Worm (Caenorhabditis elegans) whole organism, L4 larva: ENCODE data around the gene K07C11.7.
A peak's percentile ranks its signal among the peaks of the same experiment; 100 is the strongest.

ENCODE experiments used
- F37D6.2 ChIP-seq: sonication (generic microtip); optimal IDR thresholded peaks from 2 replicates; lab custom pipeline; 2016; ENCODE audit warnings: mild to moderate bottlenecking, missing genetic modification characterization, missing compliant biosample characterization
- F49E8.2 ChIP-seq: sonication (generic microtip); optimal IDR thresholded peaks from 2 replicates; lab custom pipeline; 2016; ENCODE audit warnings: missing compliant biosample characterization, mild to moderate bottlenecking, missing genetic modification characterization, borderline replicate concordance
- Y105C5A.15 ChIP-seq: fragments of 200-800 bp; sonication (Bioruptor generic); IDR thresholded peaks from 2 replicates; pipeline ENCODE4 v1.3.6; 2022; ENCODE audit warnings: missing genetic modification characterization, missing compliant biosample characterization
- Y5F2A.4 ChIP-seq: fragments of 200-800 bp; sonication (Bioruptor generic); optimal IDR thresholded peaks from 2 replicates; lab custom pipeline; 2018; ENCODE audit warnings: mild to moderate bottlenecking, missing genetic modification characterization, missing compliant biosample characterization
- Y75B8A.6 ChIP-seq: fragments of 200-800 bp; sonication (Bioruptor generic); IDR thresholded peaks from 2 replicates; pipeline ENCODE4 v1.3.6; 2022; ENCODE audit warnings: missing genetic modification reagents, missing genetic modification characterization, missing compliant biosample characterization
- ZK337.2 ChIP-seq: fragments of 200-800 bp; sonication (Bioruptor generic); IDR thresholded peaks from 2 replicates; pipeline ENCODE4 v1.3.6; 2022; ENCODE audit warnings: missing genetic modification reagents, missing genetic modification characterization, missing compliant biosample characterization
- aly-2 ChIP-seq: sonication (generic microtip); optimal IDR thresholded peaks from 2 replicates; lab custom pipeline; 2018; ENCODE audit warnings: missing biosample characterization, missing genetic modification characterization
- arid-1 ChIP-seq: fragments of 200-800 bp; sonication (Bioruptor generic); conservative IDR thresholded peaks from 2 replicates; pipeline ENCODE4 v1.3.6; 2022; ENCODE audit warnings: missing genetic modification reagents, missing genetic modification characterization, missing compliant biosample characterization
- attf-4 ChIP-seq: sonication (generic microtip); optimal IDR thresholded peaks from 3 replicates; lab custom pipeline; 2017; ENCODE audit warnings: missing biosample characterization, missing genetic modification characterization
- ceh-28 ChIP-seq: fragments of 150-350 bp; optimal IDR thresholded peaks from 2 replicates; lab custom pipeline; 2014; ENCODE audit warnings: missing biosample characterization, missing genetic modification reagents, missing genetic modification characterization
- ceh-32 ChIP-seq: sonication (generic microtip); optimal IDR thresholded peaks from 2 replicates; lab custom pipeline; 2016; ENCODE audit warnings: mild to moderate bottlenecking, missing genetic modification characterization, missing compliant biosample characterization; ENCODE audit not compliant: poor library complexity
- ceh-62 ChIP-seq: sonication (generic microtip); optimal IDR thresholded peaks from 2 replicates; lab custom pipeline; 2017; ENCODE audit warnings: missing biosample characterization, missing genetic modification characterization
- ces-1 ChIP-seq: fragments of 150-350 bp; sonication (generic microtip); optimal IDR thresholded peaks from 4 replicates; lab custom pipeline; 2014; ENCODE audit warnings: missing biosample characterization, missing genetic modification reagents, missing genetic modification characterization
- daf-12 ChIP-seq: fragments of 150-350 bp; optimal IDR thresholded peaks from 2 replicates; lab custom pipeline; 2014; ENCODE audit warnings: missing biosample characterization, missing genetic modification reagents, missing genetic modification characterization
- daf-16 ChIP-seq, 3 experiments: sonication (generic microtip); optimal IDR thresholded peaks; 2 replicates each; lab custom pipeline; 2016 to 2017; ENCODE audit warnings: missing genetic modification characterization in 3 of 3, missing genetic modification reagents in 3 of 3, mild to moderate bottlenecking in 2 of 3, missing compliant biosample characterization in 2 of 3, missing biosample characterization in 1 of 3, moderate library complexity in 1 of 3
- dmd-9 ChIP-seq: fragments of 200-800 bp; sonication (Bioruptor generic); IDR thresholded peaks from 2 replicates; pipeline ENCODE4 v1.3.6; 2022; ENCODE audit warnings: missing genetic modification reagents, missing genetic modification characterization, missing compliant biosample characterization
- dpl-1 ChIP-seq: fragments of 150-350 bp; optimal IDR thresholded peaks from 2 replicates; lab custom pipeline; 2014; ENCODE audit warnings: missing biosample characterization, missing genetic modification reagents, missing genetic modification characterization
- dve-1 ChIP-seq: sonication (generic microtip); optimal IDR thresholded peaks from 2 replicates; lab custom pipeline; 2017; ENCODE audit warnings: antibody characterized with exemption, mild to moderate bottlenecking, missing genetic modification characterization, missing compliant biosample characterization; ENCODE audit not compliant: insufficient read depth
- hif-1 ChIP-seq, 2 experiments: sonication (generic microtip); optimal IDR thresholded peaks; 2 replicates each; lab custom pipeline; 2016 to 2017; ENCODE audit warnings: missing compliant biosample characterization in 2 of 2, missing genetic modification characterization in 2 of 2, missing genetic modification reagents in 2 of 2, missing genotype in 2 of 2, mild to moderate bottlenecking in 1 of 2
- hlh-11 ChIP-seq: fragments of 200-800 bp; sonication (Bioruptor generic); optimal IDR thresholded peaks from 2 replicates; lab custom pipeline; 2018; ENCODE audit warnings: mild to moderate bottlenecking, missing genetic modification characterization, missing compliant biosample characterization
- hlh-30 ChIP-seq: sonication (generic microtip); optimal IDR thresholded peaks from 2 replicates; lab custom pipeline; 2017; ENCODE audit warnings: antibody characterized with exemption, mild to moderate bottlenecking, missing genetic modification characterization, missing compliant biosample characterization; ENCODE audit not compliant: insufficient read depth
- lim-7 ChIP-seq: fragments of 200-800 bp; sonication (Bioruptor generic); IDR thresholded peaks from 2 replicates; pipeline ENCODE4 v1.3.6; 2022; ENCODE audit warnings: missing genetic modification characterization, missing compliant biosample characterization
- lin-15B ChIP-seq: fragments of 150-350 bp; sonication (generic microtip); optimal IDR thresholded peaks from 3 replicates; lab custom pipeline; 2014; ENCODE audit warnings: missing biosample characterization, missing genetic modification characterization
- lin-29 ChIP-seq: fragments of 200-800 bp; sonication (Bioruptor generic); IDR thresholded peaks from 2 replicates; pipeline ENCODE4 v1.3.6; 2022; ENCODE audit warnings: missing genetic modification reagents, missing genetic modification characterization, missing compliant biosample characterization
- lin-39 ChIP-seq: fragments of 150-350 bp; optimal IDR thresholded peaks from 2 replicates; lab custom pipeline; 2014; ENCODE audit warnings: missing biosample characterization, missing genetic modification reagents, missing genetic modification characterization
- lir-3 ChIP-seq: sonication (generic microtip); optimal IDR thresholded peaks from 2 replicates; lab custom pipeline; 2016; ENCODE audit warnings: mild to moderate bottlenecking, missing genetic modification characterization, missing compliant biosample characterization
- madf-9 ChIP-seq: fragments of 200-800 bp; sonication (Bioruptor generic); conservative IDR thresholded peaks from 2 replicates; pipeline ENCODE4 v1.3.6; 2022; ENCODE audit warnings: missing genetic modification reagents, missing genetic modification characterization, missing compliant biosample characterization
- mdl-1 ChIP-seq, 2 experiments: fragments of 150-350 bp in 1 of 2; sonication (generic microtip) in 1 of 2; optimal IDR thresholded peaks; 2 replicates each; lab custom pipeline; 2014 to 2017; ENCODE audit warnings: missing biosample characterization in 2 of 2, missing genetic modification characterization in 2 of 2
- mep-1 ChIP-seq: fragments of 150-350 bp; sonication (generic microtip); optimal IDR thresholded peaks from 3 replicates; lab custom pipeline; 2014; ENCODE audit warnings: missing biosample characterization, missing genetic modification characterization
- mxl-3 ChIP-seq: fragments of 200-800 bp; sonication (Bioruptor generic); optimal IDR thresholded peaks from 2 replicates; lab custom pipeline; 2018; ENCODE audit warnings: mild to moderate bottlenecking, missing genetic modification characterization, missing compliant biosample characterization
- nhr-102 ChIP-seq: sonication (generic microtip); optimal IDR thresholded peaks from 2 replicates; lab custom pipeline; 2016; ENCODE audit warnings: mild to moderate bottlenecking, missing genetic modification characterization, moderate library complexity, missing compliant biosample characterization
- nhr-111 ChIP-seq: fragments of 200-800 bp; sonication (Bioruptor generic); optimal IDR thresholded peaks from 2 replicates; lab custom pipeline; 2018; ENCODE audit warnings: mild to moderate bottlenecking, missing genetic modification characterization, missing compliant biosample characterization
- nhr-28 ChIP-seq: fragments of 150-350 bp; optimal IDR thresholded peaks from 2 replicates; lab custom pipeline; 2014; ENCODE audit warnings: missing biosample characterization, missing genetic modification characterization
- nhr-42 ChIP-seq: fragments of 200-800 bp; sonication (Bioruptor generic); IDR thresholded peaks from 2 replicates; pipeline ENCODE4 v1.3.6; 2022; ENCODE audit warnings: missing genetic modification characterization, missing compliant biosample characterization
- nhr-76 ChIP-seq: fragments of 150-350 bp; optimal IDR thresholded peaks from 2 replicates; lab custom pipeline; 2014; ENCODE audit warnings: missing biosample characterization, missing genetic modification characterization
- nhr-77 ChIP-seq: fragments of 150-350 bp; optimal IDR thresholded peaks from 2 replicates; lab custom pipeline; 2014; ENCODE audit warnings: missing biosample characterization, missing genetic modification characterization
- php-3 ChIP-seq: fragments of 200-800 bp; sonication (Bioruptor generic); IDR thresholded peaks from 2 replicates; pipeline ENCODE4 v1.3.6; 2022; ENCODE audit warnings: missing genetic modification reagents, missing genetic modification characterization, missing compliant biosample characterization
- pqm-1 ChIP-seq: sonication (generic microtip); optimal IDR thresholded peaks from 2 replicates; lab custom pipeline; 2017; ENCODE audit warnings: missing biosample characterization, missing genetic modification characterization
- saeg-2 ChIP-seq: fragments of 200-800 bp; sonication (Bioruptor generic); IDR thresholded peaks from 2 replicates; pipeline ENCODE4 v1.3.6; 2022; ENCODE audit warnings: missing genetic modification reagents, missing genetic modification characterization, missing compliant biosample characterization
- set-16 ChIP-seq: fragments of 200-800 bp; sonication (Bioruptor generic); IDR thresholded peaks from 2 replicates; pipeline ENCODE4 v1.3.6; 2022; ENCODE audit warnings: missing genetic modification reagents, missing genetic modification characterization, missing compliant biosample characterization
- snpc-4 ChIP-seq: fragments of 150-350 bp; optimal IDR thresholded peaks from 2 replicates; lab custom pipeline; 2014; ENCODE audit warnings: missing biosample characterization, missing genetic modification characterization
- spr-3 ChIP-seq: fragments of 200-800 bp; sonication (Bioruptor generic); optimal IDR thresholded peaks from 2 replicates; lab custom pipeline; 2018; ENCODE audit warnings: mild to moderate bottlenecking, missing genetic modification characterization, missing compliant biosample characterization
- tag-97 ChIP-seq: fragments of 200-800 bp; sonication (Bioruptor generic); IDR thresholded peaks from 2 replicates; pipeline ENCODE4 v1.3.6; 2022; ENCODE audit warnings: missing genetic modification characterization, missing compliant biosample characterization
- unc-39 ChIP-seq: sonication (generic microtip); optimal IDR thresholded peaks from 2 replicates; lab custom pipeline; 2017; ENCODE audit warnings: missing biosample characterization, missing genetic modification characterization
- unc-62 ChIP-seq, 3 experiments: fragments of 150-350 bp in 1 of 3; sonication (generic microtip); optimal IDR thresholded peaks in 2 of 3; peaks in 1 of 3; 1 replicate in 1 of 3; 2 replicates in 2 of 3; lab custom pipeline; 2014 to 2017; ENCODE audit warnings: missing biosample characterization in 3 of 3, missing genetic modification characterization in 3 of 3, missing genetic modification reagents in 3 of 3, missing genotype in 1 of 3
- vab-7 ChIP-seq: fragments of 200-800 bp; sonication (Bioruptor generic); IDR thresholded peaks from 2 replicates; pipeline ENCODE4 v1.3.6; 2022; ENCODE audit warnings: missing genetic modification reagents, missing genetic modification characterization, missing compliant biosample characterization
- zip-11 ChIP-seq: fragments of 200-800 bp; sonication (Bioruptor generic); IDR thresholded peaks from 2 replicates; pipeline ENCODE4 v1.3.6; 2022; ENCODE audit warnings: missing genetic modification characterization, missing compliant biosample characterization
- zip-2 ChIP-seq: fragments of 150-350 bp; optimal IDR thresholded peaks from 2 replicates; lab custom pipeline; 2014; ENCODE audit warnings: missing biosample characterization, missing genetic modification characterization

K07C11.7 gene

DNA sequence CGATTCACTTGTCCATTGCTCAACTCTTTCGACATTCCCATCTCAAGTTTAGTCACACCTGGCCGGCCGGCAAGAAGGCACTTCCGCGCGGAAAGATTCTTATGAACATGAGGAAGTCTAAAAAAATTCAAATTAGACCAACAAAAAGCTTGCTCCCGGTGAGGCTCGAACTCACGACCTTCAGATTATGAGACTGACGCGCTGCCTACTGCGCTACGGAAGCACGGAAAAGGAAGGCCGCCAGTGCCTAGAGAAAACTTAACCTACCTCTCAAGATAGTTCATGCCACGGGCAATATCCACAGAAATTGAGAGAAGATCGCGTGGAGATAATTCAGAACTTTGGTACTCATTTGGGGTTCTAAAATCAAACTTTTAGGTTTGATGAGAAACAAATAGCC is 16.3 kb upstream of the K07C11.7 start (continued):
- TF ChIP-seq daf-12 (no peak), nhr-102 (tag; lab: Kevin White, UChicago) (no peak), spr-3 (GFP tag; lab: Kevin White, UChicago) (no peak), tag-97 (GFP tag; lab: Robert Waterston, UW) (no peak), nhr-77 (tag; lab: Kevin White, UChicago) (no peak)
- TF ChIP-seq, all 104 proteins: peak for 21

ce11 chrV:8228712-8229119 is 14.9 kb upstream of the K07C11.7 start:
- TF ChIP-seq dve-1 (tag; lab: Kevin White, UChicago) (peak; percentile 92), set-16 (GFP tag; lab: Robert Waterston, UW) (no peak), saeg-2 (GFP tag; lab: Robert Waterston, UW) (0 out of 2 replicates have a peak, but pooled peaks have one; percentile 47), Y5F2A.4 (no peak), hif-1 (tag; optimal IDR thresholded peaks at IDR 0.05; lab: Kevin White, UChicago) (peak; percentile 12 to 30), lin-15B (tag; lab: Kevin White, UChicago) (no peak), zip-2 (tag; lab: Kevin White, UChicago) (no peak), mep-1 (tag; lab: Kevin White, UChicago) (peak; percentile 93), attf-4 (tag; lab: Kevin White, UChicago) (no peak), aly-2 (tag; lab: Kevin White, UChicago) (no peak), mxl-3 (GFP tag; lab: Kevin White, UChicago) (peak; percentile 66), nhr-76 (no peak), madf-9 (GFP tag; lab: Robert Waterston, UW) (0 out of 2 replicates have a peak, but pooled peaks have one; percentile 10), lir-3 (tag; lab: Kevin White, UChicago) (peak; percentile 22), php-3 (GFP tag; lab: Robert Waterston, UW) (peak; percentile 73), zip-11 (GFP tag; lab: Robert Waterston, UW) (no peak), F37D6.2 (tag; lab: Kevin White, UChicago) (peak; percentile 66), Y75B8A.6 (GFP tag; lab: Robert Waterston, UW) (no peak), ceh-32 (tag; lab: Kevin White, UChicago) (no peak), unc-62 (GFP tag; optimal IDR thresholded peaks at IDR 0.05 in 1 of 2; lab: Kevin White, UChicago) (peak in 1 of 2 experiments; percentile 90), unc-62 (tag; optimal IDR thresholded peaks at IDR 0.05; lab: Kevin White, UChicago) (no peak), snpc-4 (tag; lab: Kevin White, UChicago) (peak; percentile 96), ces-1 (peak; percentile 13), hlh-11 (peak; percentile 83), tag-97 (GFP tag; lab: Robert Waterston, UW) (no peak), hlh-30 (tag; lab: Kevin White, UChicago) (peak; percentile 80), lim-7 (GFP tag; lab: Robert Waterston, UW) (no peak), F49E8.2 (tag; lab: Kevin White, UChicago) (peak; percentile 97), ceh-62 (tag; lab: Kevin White, UChicago) (no peak), Y105C5A.15 (no peak), mdl-1 (tag; optimal IDR thresholded peaks at IDR 0.05; lab: Kevin White, UChicago) (peak; percentile 48 to 51), nhr-28 (tag; lab: Kevin White, UChicago) (peak; percentile 56), nhr-111 (GFP tag; lab: Kevin White, UChicago) (peak; percentile 70), ZK337.2 (GFP tag; lab: Robert Waterston, UW) (no peak), dpl-1 (GFP tag; lab: Kevin White, UChicago) (peak; percentile 53), ceh-28 (tag; lab: Kevin White, UChicago) (no peak), lin-29 (peak; percentile 25; the same call in 1 of the 2 replicates), lin-39 (tag; lab: Kevin White, UChicago) (no peak), dmd-9 (GFP tag; lab: Robert Waterston, UW) (peak; percentile 74), pqm-1 (tag; lab: Kevin White, UChicago) (peak; percentile 8), unc-39 (tag; lab: Kevin White, UChicago) (no peak), nhr-42 (peak; percentile 47), arid-1 (GFP tag; lab: Robert Waterston, UW) (peak; percentile 70; the same call in 1 of the 2 replicates), vab-7 (GFP tag; lab: Robert Waterston, UW) (0 out of 2 replicates have a peak, but pooled peaks have one; percentile 29), daf-16 (GFP tag; optimal IDR thresholded peaks at IDR 0.05; lab: Kevin White, UChicago) (peak; percentile 65 to 88), daf-16 (tag; optimal IDR thresholded peaks at IDR 0.05; lab: Kevin White, UChicago) (peak; percentile 86)
